Fruit fly (Drosophila melanogaster): ENCODE measurements around the gene CG17376.

dm6 chr2L:6794956-6795522, 5.7 kb downstream of the CG17376 start:
- TF ChIP-seq topi (GFP tag; optimal IDR thresholded peaks at IDR 0.05) (peak; percentile 22), CG15336 (GFP tag; IDR thresholded peaks at IDR 0.05) (no peak), Sox102F (GFP tag; optimal IDR thresholded peaks at IDR 0.05) (no peak), CG3919 (GFP tag; optimal IDR thresholded peaks at IDR 0.05) (peak; percentile 6), Lpt (GFP tag; optimal IDR thresholded peaks at IDR 0.05) (no peak), Hr39 (GFP tag; optimal IDR thresholded peaks at IDR 0.05) (no peak), dac (GFP tag; optimal IDR thresholded peaks at IDR 0.05) (no peak), Gug (GFP tag; IDR thresholded peaks at IDR 0.05) (no peak), Eip78C (GFP tag) (peak; percentile 79), CG6792 (GFP tag; optimal IDR thresholded peaks at IDR 0.05) (no peak), Eip75B (GFP tag; optimal IDR thresholded peaks at IDR 0.05) (no peak), CG32006 (GFP tag; optimal IDR thresholded peaks at IDR 0.05) (peak; percentile 44), lz (GFP tag; optimal IDR thresholded peaks at IDR 0.05) (no peak)
